Worm (Caenorhabditis elegans): ENCODE results near the gene C06A1.6.

The C06A1.6 gene

DNA sequence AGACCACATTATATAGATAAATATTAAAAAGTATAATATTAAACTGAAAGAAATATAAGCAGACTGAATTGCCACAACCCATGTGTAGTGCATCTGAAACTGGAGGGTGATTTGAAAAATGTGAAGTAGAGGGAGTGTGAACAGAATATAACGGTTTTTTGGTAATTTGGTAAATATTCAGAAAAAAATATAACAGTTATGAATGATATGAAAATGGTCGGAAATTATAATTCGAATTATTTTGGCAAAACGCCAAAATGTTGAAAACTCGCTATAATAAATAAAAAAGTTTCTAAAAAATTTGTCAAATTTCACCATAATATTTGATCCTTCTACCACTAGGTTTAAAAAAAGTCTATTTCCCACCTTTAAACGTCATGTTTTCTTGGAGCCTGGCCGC lies 37.7 kb upstream of the C06A1.6 start, which contains the start of gene srv-2:
Gene srv-2 (minus strand): TSS at position 101 of the 400 bp plus-strand sequence.
- TF ChIP-seq nhr-76 (tag; optimal IDR thresholded peaks at IDR 0.05) (no peak), ceh-16 (tag; optimal IDR thresholded peaks at IDR 0.05) (no peak), pha-4 (tag; optimal IDR thresholded peaks at IDR 0.05) (no peak), nhr-25 (tag; optimal IDR thresholded peaks at IDR 0.05) (no peak), ztf-11 (tag; optimal IDR thresholded peaks at IDR 0.05) (no peak), mdl-1 (tag; optimal IDR thresholded peaks at IDR 0.05) (no peak), unc-39 (tag; optimal IDR thresholded peaks at IDR 0.05) (no peak), lin-39 (tag; optimal IDR thresholded peaks at IDR 0.05) (no peak), lin-15B (tag; optimal IDR thresholded peaks at IDR 0.05) (no peak), ztf-4 (tag; optimal IDR thresholded peaks at IDR 0.05) (no peak)

DNA sequence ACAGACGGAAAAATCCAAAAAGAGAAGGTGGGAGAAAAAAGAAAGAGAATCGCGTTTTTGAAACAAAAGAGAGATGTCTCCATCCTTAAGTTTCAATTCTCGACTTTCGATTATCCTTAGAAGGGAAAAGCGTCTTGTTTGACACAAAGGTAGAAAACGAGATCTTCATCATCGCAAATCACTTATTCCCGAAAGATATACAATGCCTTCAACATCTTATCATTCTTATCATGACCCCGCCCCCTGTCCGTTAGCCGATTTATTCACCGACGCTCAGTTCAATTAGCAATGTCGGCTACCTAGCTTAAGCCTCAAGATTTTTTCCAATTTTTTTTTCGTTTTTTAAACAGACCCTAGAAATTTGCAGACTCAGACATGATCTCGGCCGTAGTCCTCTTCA lies 34.5 kb upstream of the C06A1.6 start, which contains the start of gene C14A4.9:
Gene C14A4.9 (plus strand): TSS at position 368 of the 400 bp plus-strand sequence.
- TF ChIP-seq ztf-11 (tag; optimal IDR thresholded peaks at IDR 0.05): no peak
- no peak for TF ChIP-seq lin-15B (tag; optimal IDR thresholded peaks at IDR 0.05)
- TF ChIP-seq elt-3 (tag; optimal IDR thresholded peaks at IDR 0.05): peak; percentile 11 to 84 (median 62)
- no peak for TF ChIP-seq nhr-11 (tag; optimal IDR thresholded peaks at IDR 0.05)
- no peak for TF ChIP-seq nfya-1 (tag; optimal IDR thresholded peaks at IDR 0.05; ENCODE audit: insufficient read depth)
- TF ChIP-seq nhr-12 (tag; optimal IDR thresholded peaks at IDR 0.05): no peak
- no peak for TF ChIP-seq fos-1 (tag; optimal IDR thresholded peaks at IDR 0.05)
- peak; percentile 17 for TF ChIP-seq nhr-23 (tag; optimal IDR thresholded peaks at IDR 0.05)
- TF ChIP-seq nhr-67 (tag; optimal IDR thresholded peaks at IDR 0.05): no peak
- no peak for TF ChIP-seq R02D3.7 (tag; optimal IDR thresholded peaks at IDR 0.05)
- TF ChIP-seq nhr-28 (tag; optimal IDR thresholded peaks at IDR 0.05): no peak
- TF ChIP-seq mml-1 (tag; optimal IDR thresholded peaks at IDR 0.05): no peak
- TF ChIP-seq egl-27 (tag; optimal IDR thresholded peaks at IDR 0.05): no peak
- TF ChIP-seq nhr-25 (tag; optimal IDR thresholded peaks at IDR 0.05): no peak
- no peak for TF ChIP-seq tbx-2 (tag; optimal IDR thresholded peaks at IDR 0.05)
- no peak for TF ChIP-seq ceh-9 (tag; optimal IDR thresholded peaks at IDR 0.05)

- no peak for TF ChIP-seq mdl-1 (tag; optimal IDR thresholded peaks at IDR 0.05)
- no peak for TF ChIP-seq tbx-2 (tag; optimal IDR thresholded peaks at IDR 0.05)
- TF ChIP-seq hmg-11 (tag; optimal IDR thresholded peaks at IDR 0.05): no peak
- TF ChIP-seq nhr-67 (tag; optimal IDR thresholded peaks at IDR 0.05): no peak
- no peak for TF ChIP-seq unc-62 (GFP tag; optimal IDR thresholded peaks at IDR 0.05)
- no peak for TF ChIP-seq nhr-43 (tag; optimal IDR thresholded peaks at IDR 0.05; ENCODE audit: poor library complexity, severe bottlenecking)
- TF ChIP-seq nhr-76 (tag; optimal IDR thresholded peaks at IDR 0.05): no peak
- TF ChIP-seq snpc-4 (tag; optimal IDR thresholded peaks at IDR 0.05): no peak
- TF ChIP-seq ceh-16 (tag; optimal IDR thresholded peaks at IDR 0.05): no peak
- TF ChIP-seq daf-12 (tag; optimal IDR thresholded peaks at IDR 0.05): no peak
- TF ChIP-seq elt-3 (tag; optimal IDR thresholded peaks at IDR 0.05): no peak
- TF ChIP-seq nhr-77 (tag; optimal IDR thresholded peaks at IDR 0.05): no peak
These were observed 33.6 kb upstream of the C06A1.6 start, which contains the start of gene C14A4.8 for ce11 chrII:10598039-10598438. Gene C14A4.8 (minus strand): TSS chrII:10598139.

DNA sequence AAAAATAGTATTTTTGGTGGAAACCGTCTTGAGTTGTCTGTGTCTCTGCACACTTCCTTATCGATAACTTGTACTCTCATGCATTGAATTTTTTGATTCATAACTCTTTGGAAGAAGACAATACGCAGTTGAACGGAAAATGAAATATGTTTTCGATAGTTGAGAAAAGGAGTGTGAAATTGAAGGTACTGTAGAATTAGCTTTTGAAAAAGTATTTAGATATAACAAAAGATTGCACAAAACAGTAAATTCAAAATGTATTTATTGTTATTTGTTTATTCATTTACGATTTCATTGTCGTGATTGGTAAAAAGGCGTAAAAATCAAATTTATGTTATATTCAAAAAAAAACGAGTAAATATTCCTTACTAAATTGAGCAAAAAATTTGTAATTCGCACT lies 32.0 kb upstream of the C06A1.6 start, which contains the start of gene C14A4.7:
Gene C14A4.7 (minus strand): TSS at position 101 of the 400 bp plus-strand sequence.
- no peak for TF ChIP-seq zag-1 (tag; optimal IDR thresholded peaks at IDR 0.05)
- TF ChIP-seq nhr-12 (tag; optimal IDR thresholded peaks at IDR 0.05): no peak
- TF ChIP-seq fkh-2 (tag; optimal IDR thresholded peaks at IDR 0.05): no peak
- peak; percentile 16 for TF ChIP-seq elt-2 (tag; optimal IDR thresholded peaks at IDR 0.05)
- TF ChIP-seq mdl-1 (tag; optimal IDR thresholded peaks at IDR 0.05): no peak
- no peak for TF ChIP-seq ceh-82 (tag; optimal IDR thresholded peaks at IDR 0.05)
- TF ChIP-seq ceh-28 (tag; optimal IDR thresholded peaks at IDR 0.05): no peak
- no peak for TF ChIP-seq fkh-10 (GFP tag; optimal IDR thresholded peaks at IDR 0.05)

- TF ChIP-seq ceh-82 (tag; optimal IDR thresholded peaks at IDR 0.05): no peak
- TF ChIP-seq fkh-10 (GFP tag; optimal IDR thresholded peaks at IDR 0.05): no peak
- TF ChIP-seq pqm-1 (tag; optimal IDR thresholded peaks at IDR 0.05): peak; percentile 70
- TF ChIP-seq R02D3.7 (tag; optimal IDR thresholded peaks at IDR 0.05): no peak
- TF ChIP-seq jun-1 (tag; optimal IDR thresholded peaks at IDR 0.05): no peak
- no peak for TF ChIP-seq fkh-2 (tag; optimal IDR thresholded peaks at IDR 0.05)
- TF ChIP-seq pha-4 (tag; optimal IDR thresholded peaks at IDR 0.05): peak; percentile 33
- peak; percentile 92 for TF ChIP-seq elt-2 (tag; optimal IDR thresholded peaks at IDR 0.05)
These were observed 30.3 kb upstream of the C06A1.6 start, which contains the start of gene C14A4.6 for ce11 chrII:10594758-10595157. Gene C14A4.6 (minus strand): TSS chrII:10594776.
